Fruit fly (Drosophila melanogaster) whole organism, adult: ENCODE data around the gene Lk.

Experiments
- CG14711 ChIP-seq: fragments of 200-800 bp; sonication (Bioruptor generic); optimal IDR thresholded peaks from 2 replicates; lab custom pipeline; 2018; ENCODE audit warnings: missing biosample characterization, mild to moderate bottlenecking, missing genetic modification characterization, moderate library complexity
- Hr96 ChIP-seq: fragments of 200-800 bp; sonication (Bioruptor generic); optimal IDR thresholded peaks from 2 replicates; lab custom pipeline; 2016; ENCODE audit warnings: missing biosample characterization, missing genetic modification characterization

- no peak for TF ChIP-seq Hr96 (GFP tag; lab: Kevin White, UChicago)
- no peak for TF ChIP-seq CG14711 (tag; lab: Kevin White, UChicago)
These were observed 23.2 kb upstream of the Lk start for dm6 chr3L:14583803-14584202.
